Worm (Caenorhabditis elegans): ENCODE data around the gene C10A4.2.
"Not testable (repeated sequence)": the region's sequence is repeated elsewhere in the genome, so short reads cannot be mapped to it uniquely, and the experiment has no call there.

C10A4.2 gene

DNA sequence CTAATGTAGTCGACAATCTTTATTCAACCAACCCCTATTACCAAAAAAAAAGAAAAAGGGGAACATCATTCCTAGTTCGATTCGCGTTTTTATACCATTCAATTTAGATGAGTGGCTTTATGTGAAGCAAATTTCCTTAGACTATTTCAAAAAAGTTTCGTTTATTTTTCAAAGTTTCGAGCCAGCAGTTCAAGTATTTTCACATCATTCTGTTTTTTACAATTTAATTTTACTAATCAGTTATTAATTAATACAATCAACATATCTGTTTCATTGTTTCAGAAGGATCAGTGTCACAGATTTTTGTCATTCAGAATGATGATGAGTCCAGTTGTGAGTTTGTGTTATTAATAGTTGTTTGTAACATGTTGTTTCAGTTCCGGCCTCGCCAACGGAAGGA, at the start of gene C10A4.2:
TSS of gene C10A4.2 (plus strand) at position 301 of the 400 bp plus-strand sequence.
- TF ChIP-seq F22D6.2 (tag; optimal IDR thresholded peaks at IDR 0.05), result no peak
- TF ChIP-seq nhr-80 (tag; optimal IDR thresholded peaks at IDR 0.05), result no peak
- no peak for TF ChIP-seq hrde-1 (tag; optimal IDR thresholded peaks at IDR 0.05; ENCODE audit: borderline replicate concordance)
- no peak for TF ChIP-seq T07F8.4 (tag; optimal IDR thresholded peaks at IDR 0.05)

DNA sequence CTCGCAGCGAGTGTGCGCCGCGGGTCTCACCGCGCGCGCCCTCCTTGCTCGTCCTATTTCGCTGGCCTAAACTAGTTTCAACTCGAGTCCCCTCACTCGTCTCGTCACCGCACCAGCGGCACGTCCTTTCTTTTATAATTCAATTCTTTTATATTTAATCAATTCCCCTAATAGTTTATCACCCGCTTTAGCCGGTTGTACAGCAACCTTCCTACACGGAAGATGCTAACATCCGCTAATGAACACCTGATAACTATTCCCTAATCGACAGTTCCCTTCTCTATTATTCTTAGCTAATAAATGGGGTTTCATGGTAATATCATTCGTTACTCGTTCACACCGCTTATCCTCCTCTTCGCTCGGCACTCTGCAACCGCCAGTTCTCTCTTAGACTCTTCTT, 44.8 kb upstream of the C10A4.2 start, which contains the start of gene C56G3.2:
TSS of gene C56G3.2 (plus strand) at position 301 of the 400 bp plus-strand sequence.
- TF ChIP-seq nhr-179 (tag; optimal IDR thresholded peaks at IDR 0.05); ztf-22 (GFP tag; optimal IDR thresholded peaks at IDR 0.05); zim-3 (tag; optimal IDR thresholded peaks at IDR 0.05): not testable (repeated sequence)

DNA sequence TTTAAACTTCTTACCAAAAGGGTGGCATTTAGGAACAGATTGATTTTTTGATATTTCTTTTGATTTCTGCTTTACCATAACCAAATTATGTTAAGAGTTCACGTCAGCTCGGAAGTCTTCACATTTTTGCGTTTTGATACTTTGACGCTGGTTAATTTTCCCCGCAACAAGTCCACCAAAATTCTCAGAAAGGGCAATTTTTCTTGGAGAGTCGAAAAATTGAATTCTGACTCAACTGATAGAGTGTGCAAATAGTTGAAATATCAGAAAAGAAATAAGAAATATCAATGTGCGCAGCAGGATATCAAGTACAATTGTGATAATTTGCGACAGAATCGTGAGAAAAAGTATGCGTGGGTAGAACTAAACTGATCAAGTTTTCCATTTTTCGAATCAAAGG, 40.3 kb upstream of the C10A4.2 start:
- no peak for TF ChIP-seq F55B11.4 (tag; optimal IDR thresholded peaks at IDR 0.05; ENCODE audit: borderline replicate concordance, insufficient read depth)

DNA sequence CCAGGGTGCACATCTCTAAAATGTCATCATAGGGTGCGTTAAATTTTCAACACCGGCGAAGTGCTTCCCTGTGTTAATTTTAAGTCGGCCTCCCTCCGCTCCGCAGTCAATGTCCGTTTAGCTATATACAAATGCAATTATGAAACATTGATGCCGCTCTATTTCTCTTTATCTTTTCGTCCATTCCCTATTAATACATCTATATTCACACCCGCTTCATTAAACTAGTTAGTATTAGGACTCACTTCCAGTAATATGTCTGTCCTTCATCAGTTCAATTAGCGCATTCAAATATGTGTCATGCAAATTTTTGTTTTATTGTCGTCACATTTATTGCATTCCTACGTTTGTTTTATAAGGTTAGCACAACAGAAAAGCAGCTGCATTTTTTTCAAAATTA, 38.1 kb upstream of the C10A4.2 start:
- TF ChIP-seq Y53F4B.3 (GFP tag; IDR thresholded peaks at IDR 0.05) (no peak), hsf-1 (GFP tag; IDR thresholded peaks at IDR 0.05) (no peak), ZK185.1 (tag; optimal IDR thresholded peaks at IDR 0.05; ENCODE audit: poor library complexity, severe bottlenecking) (no peak), ama-1 (optimal IDR thresholded peaks at IDR 0.05) (no peak), ama-1 (GFP tag; optimal IDR thresholded peaks at IDR 0.05) (no peak), madf-10 (tag; optimal IDR thresholded peaks at IDR 0.05) (no peak), ztf-28 (GFP tag; IDR thresholded peaks at IDR 0.05) (no peak), F57A8.1 (GFP tag; optimal IDR thresholded peaks at IDR 0.05) (no peak), F22D6.2 (tag; optimal IDR thresholded peaks at IDR 0.05) (no peak), lin-40 (tag; optimal IDR thresholded peaks at IDR 0.05) (no peak)

DNA sequence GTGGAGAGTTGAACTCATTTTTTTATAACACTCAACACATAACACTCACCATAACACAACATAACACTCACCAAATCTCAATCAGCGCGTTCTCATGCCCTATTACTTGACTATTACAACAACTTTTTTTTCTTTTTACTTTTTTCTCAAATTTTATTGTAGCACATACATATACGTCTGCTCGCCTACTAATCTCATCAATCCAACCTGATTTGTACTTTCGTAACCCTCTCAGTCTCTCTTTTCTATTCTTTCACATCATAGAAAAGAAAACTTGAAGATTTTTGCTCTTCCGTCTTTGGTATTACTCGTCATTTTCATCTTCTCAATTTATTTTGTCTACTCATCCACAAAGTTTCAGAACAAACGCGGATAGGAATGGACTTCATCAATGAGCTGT, 33.1 kb upstream of the C10A4.2 start, which contains the start of gene npr-8:
TSS of gene npr-8 (plus strand) at position 362 of the 400 bp plus-strand sequence.
- TF ChIP-seq fkh-3 (tag; optimal IDR thresholded peaks at IDR 0.05) (no peak), ztf-6 (GFP tag; IDR thresholded peaks at IDR 0.05) (no peak), F39B2.1 (GFP tag; IDR thresholded peaks at IDR 0.05) (no peak), repo-1 (tag; optimal IDR thresholded peaks at IDR 0.05) (no peak), cebp-1 (GFP tag; IDR thresholded peaks at IDR 0.05) (no peak), cebp-1 (tag; optimal IDR thresholded peaks at IDR 0.05) (no peak), cebp-2 (GFP tag; IDR thresholded peaks at IDR 0.05) (no peak)

DNA sequence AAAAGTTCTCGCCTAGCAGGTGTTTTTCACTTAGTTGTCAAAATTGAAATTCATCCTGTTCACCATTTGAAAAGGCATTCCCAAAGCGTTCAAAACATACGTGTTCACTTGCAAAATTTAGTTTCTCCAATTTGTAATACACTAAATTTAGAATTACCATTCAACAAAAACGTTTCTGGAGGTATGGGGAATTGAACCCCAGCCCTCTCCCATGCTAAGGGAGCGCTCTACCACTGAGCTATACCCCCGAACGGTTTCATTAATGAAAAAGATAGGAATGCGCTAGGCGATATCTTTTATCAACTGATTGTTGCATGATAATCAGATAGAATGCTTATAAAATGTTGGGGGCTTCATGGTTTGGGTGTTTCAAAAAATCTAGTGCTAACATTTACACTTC, 31.4 kb upstream of the C10A4.2 start:
- TF ChIP-seq Y67H2A.10 (GFP tag; conservative IDR thresholded peaks at IDR 0.05) (no peak), let-607 (tag; optimal IDR thresholded peaks at IDR 0.05) (no peak), bed-2 (GFP tag; IDR thresholded peaks at IDR 0.05) (no peak), lsy-27 (tag; optimal IDR thresholded peaks at IDR 0.05; ENCODE audit: borderline replicate concordance, insufficient read depth) (no peak), ceh-27 (GFP tag; optimal IDR thresholded peaks at IDR 0.05) (no peak), sdz-38 (tag; optimal IDR thresholded peaks at IDR 0.05) (no peak), nhr-80 (tag; optimal IDR thresholded peaks at IDR 0.05) (no peak), mxl-1 (tag; optimal IDR thresholded peaks at IDR 0.05) (peak; percentile 17), cebp-2 (GFP tag; IDR thresholded peaks at IDR 0.05) (no peak), snpc-1.1 (tag; optimal IDR thresholded peaks at IDR 0.05; ENCODE audit: insufficient read depth) (no peak), Y53G8AR.9 (GFP tag; conservative IDR thresholded peaks at IDR 0.05) (no peak), ztf-26 (tag; optimal IDR thresholded peaks at IDR 0.05) (no peak), ztf-22 (GFP tag; optimal IDR thresholded peaks at IDR 0.05) (no peak), attf-5 (GFP tag; optimal IDR thresholded peaks at IDR 0.05) (no peak), him-1 (tag; optimal IDR thresholded peaks at IDR 0.05) (peak; percentile 78), mcd-1 (GFP tag; IDR thresholded peaks at IDR 0.05) (no peak), egl-18 (GFP tag; IDR thresholded peaks at IDR 0.05) (no peak), ama-1 (optimal IDR thresholded peaks at IDR 0.05) (no peak), ama-1 (GFP tag; optimal IDR thresholded peaks at IDR 0.05) (peak in 1 of 2 experiments; percentile 47), lsl-1 (GFP tag; optimal IDR thresholded peaks at IDR 0.05) (no peak), dox-1 (GFP tag; IDR thresholded peaks at IDR 0.05) (no peak)
